Worm (Caenorhabditis elegans): ENCODE measurements around the gene his-16.

DNA sequence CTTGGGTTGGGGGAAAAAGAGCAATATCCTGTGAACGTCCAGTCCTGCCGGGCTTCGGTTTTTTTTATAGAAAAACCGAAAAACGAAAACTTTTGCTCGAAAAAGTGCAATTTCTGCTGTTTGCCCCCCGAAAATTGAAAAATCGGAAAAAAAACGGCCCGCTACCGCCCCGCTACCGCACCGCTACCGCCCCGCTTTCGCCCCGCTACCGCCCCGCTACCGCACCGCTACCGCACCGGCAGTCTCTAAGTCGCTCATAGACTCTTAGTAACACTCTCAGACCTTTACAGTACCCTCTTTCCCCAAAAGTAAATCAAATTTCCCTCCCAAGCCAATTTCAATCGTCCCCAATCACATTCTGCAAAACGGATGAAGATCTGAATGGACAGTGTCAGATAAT is 22.8 kb downstream of the his-16 start:
- no peak for TF ChIP-seq nhr-237 (tag; optimal IDR thresholded peaks at IDR 0.05)
- TF ChIP-seq ama-1 (optimal IDR thresholded peaks at IDR 0.05) = no peak
- TF ChIP-seq nhr-77 (tag; optimal IDR thresholded peaks at IDR 0.05) = no peak
- no peak for TF ChIP-seq ZK546.5 (tag; optimal IDR thresholded peaks at IDR 0.05)
- TF ChIP-seq fos-1 (tag; optimal IDR thresholded peaks at IDR 0.05) = no peak
- TF ChIP-seq lsy-2 (tag; optimal IDR thresholded peaks at IDR 0.05) = no peak
